Fruit fly (Drosophila melanogaster): ENCODE data around the gene Rbp9.

Rbp9 gene

DNA sequence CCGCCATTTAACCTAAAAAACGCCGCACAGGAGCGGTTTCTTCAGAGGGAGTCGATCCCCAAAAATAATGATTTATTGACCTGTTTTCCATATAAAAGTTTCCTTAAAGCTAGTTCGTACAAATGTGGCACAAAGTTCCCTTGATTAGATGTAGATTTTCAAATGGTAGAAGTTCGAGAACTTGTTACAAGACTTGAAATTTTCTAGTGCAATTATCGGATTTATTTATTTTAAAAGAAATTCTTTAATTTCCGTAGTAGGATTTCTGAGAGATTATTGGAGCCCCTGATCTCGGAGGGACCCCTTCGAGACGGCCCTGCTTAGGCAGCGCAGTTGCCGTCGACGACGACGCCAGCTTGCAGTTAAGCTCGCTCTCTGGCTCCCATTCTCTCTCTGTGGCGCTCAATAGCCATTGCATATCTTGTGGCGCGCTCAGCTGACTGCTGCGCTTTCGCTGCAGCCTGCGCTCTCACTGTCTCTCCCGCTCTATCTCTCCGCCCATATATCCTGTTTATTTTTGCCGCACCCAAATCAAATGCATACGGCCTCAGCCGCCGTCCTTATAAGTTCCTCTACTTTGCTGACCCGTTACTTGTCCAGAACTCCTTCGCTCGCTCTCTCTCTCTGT, 3.1 kb downstream of the Rbp9 start (continued):
- TF ChIP-seq wor (GFP tag; IDR thresholded peaks at IDR 0.05) (peak; percentile 45; the same call in 1 of the 2 replicates), Hsf (GFP tag; optimal IDR thresholded peaks at IDR 0.05) (peak; percentile 41), CG9215 (GFP tag; IDR thresholded peaks at IDR 0.05) (peak; percentile 46), CG11504 (tag; optimal IDR thresholded peaks at IDR 0.05) (peak; percentile 78), CG33557 (GFP tag; optimal IDR thresholded peaks at IDR 0.05) (peak; percentile 20), nom (GFP tag; optimal IDR thresholded peaks at IDR 0.05) (peak; percentile 63), CG16863 (GFP tag; optimal IDR thresholded peaks at IDR 0.05) (peak; percentile 39), Hr3 (GFP tag; optimal IDR thresholded peaks at IDR 0.05) (peak; percentile 6), Jarid2 (GFP tag; optimal IDR thresholded peaks at IDR 0.05) (no peak), vnd (GFP tag; IDR thresholded peaks at IDR 0.05; ENCODE audit: partially characterized antibody) (no peak), kay (GFP tag; optimal IDR thresholded peaks at IDR 0.05) (no peak), Nf-YA (GFP tag; IDR thresholded peaks at IDR 0.05) (0 out of 2 replicates have a peak, but pooled peaks have one; percentile 32), Dp (GFP tag; optimal IDR thresholded peaks at IDR 0.05) (no peak), CG7745 (tag; optimal IDR thresholded peaks at IDR 0.05) (no peak), CG12942 (GFP tag; optimal IDR thresholded peaks at IDR 0.05) (no peak), CG1832 (GFP tag; optimal IDR thresholded peaks at IDR 0.05) (no peak), sens-2 (GFP tag; IDR thresholded peaks at IDR 0.05) (no peak), CG31224 (GFP tag; IDR thresholded peaks at IDR 0.05) (no peak), pita (GFP tag; optimal IDR thresholded peaks at IDR 0.05) (no peak), Camta (GFP tag; optimal IDR thresholded peaks at IDR 0.05) (peak; percentile 58), fd96Cb (tag; optimal IDR thresholded peaks at IDR 0.05) (peak; percentile 72), CG17328 (GFP tag; IDR thresholded peaks at IDR 0.05) (no peak), CG7839 (tag; optimal IDR thresholded peaks at IDR 0.05) (peak; percentile 72), Gsc (GFP tag; IDR thresholded peaks at IDR 0.05) (peak; percentile 35; the same call in 1 of the 2 replicates), zen (tag; optimal IDR thresholded peaks at IDR 0.05) (peak; percentile 10), croc (GFP tag; conservative IDR thresholded peaks at IDR 0.05) (peak; percentile 68), Xbp1 (GFP tag; optimal IDR thresholded peaks at IDR 0.05) (peak; percentile 61), kah (GFP tag; optimal IDR thresholded peaks at IDR 0.05) (no peak), ara (GFP tag; IDR thresholded peaks at IDR 0.05) (peak; percentile 43; the same call in 1 of the 2 replicates), al (GFP tag; IDR thresholded peaks at IDR 0.05) (0 out of 2 replicates have a peak, but pooled peaks have one; percentile 7), CG9727 (GFP tag; optimal IDR thresholded peaks at IDR 0.05) (peak; percentile 36), CG31441 (GFP tag; IDR thresholded peaks at IDR 0.05) (peak; percentile 71), mam (GFP tag; optimal IDR thresholded peaks at IDR 0.05) (peak; percentile 35), Spps (tag; optimal IDR thresholded peaks at IDR 0.05) (peak; percentile 27), lmd (GFP tag; IDR thresholded peaks at IDR 0.05) (peak; percentile 56), CG9437 (GFP tag; optimal IDR thresholded peaks at IDR 0.05) (peak; percentile 2), Oli (tag; optimal IDR thresholded peaks at IDR 0.05) (peak; percentile 34), cg (GFP tag; optimal IDR thresholded peaks at IDR 0.05) (no peak), CG2875 (GFP tag; optimal IDR thresholded peaks at IDR 0.05) (peak; percentile 45), emc (GFP tag; optimal IDR thresholded peaks at IDR 0.05) (no peak), CG31365 (tag; optimal IDR thresholded peaks at IDR 0.05) (no peak), dpn (GFP tag; optimal IDR thresholded peaks at IDR 0.05) (peak; percentile 11 to 28), CG10431 (GFP tag; optimal IDR thresholded peaks at IDR 0.05) (peak; percentile 9), D19A (tag; optimal IDR thresholded peaks at IDR 0.05) (peak; percentile 55), esg (GFP tag; conservative IDR thresholded peaks at IDR 0.05) (peak; percentile 47), CG8388 (GFP tag; optimal IDR thresholded peaks at IDR 0.05) (peak; percentile 34), Hr78 (GFP tag; optimal IDR thresholded peaks at IDR 0.05) (peak in 1 of 2 experiments; percentile 26), bsh (GFP tag; optimal IDR thresholded peaks at IDR 0.05) (peak; percentile 64 to 76), ro (GFP tag; IDR thresholded peaks at IDR 0.05) (no peak)

Data from whole organism, embryonic.